Fruit fly (Drosophila melanogaster) whole organism, pupa: ENCODE results near the gene CG1503.

ENCODE experiments used
- CG10348 ChIP-seq: fragments of 200-800 bp; sonication (Bioruptor generic); IDR thresholded peaks from 2 replicates; pipeline ENCODE4 v1.3.6; 2022; ENCODE audit warnings: missing biosample characterization, missing genetic modification characterization
- CG12605 ChIP-seq: fragments of 200-800 bp; sonication (Bioruptor generic); IDR thresholded peaks from 2 replicates; pipeline ENCODE4 v1.3.6; 2022; ENCODE audit warnings: missing biosample characterization, missing genetic modification characterization
- CG13204 ChIP-seq: fragments of 200-800 bp; sonication (Bioruptor generic); optimal IDR thresholded peaks from 2 replicates; lab custom pipeline; 2018; ENCODE audit warnings: missing biosample characterization, mild to moderate bottlenecking, missing genetic modification characterization, moderate library complexity
- CG14655 ChIP-seq: fragments of 200-800 bp; sonication (Bioruptor generic); optimal IDR thresholded peaks from 3 replicates; lab custom pipeline; 2017; ENCODE audit warnings: mild to moderate bottlenecking, missing biosample characterization, missing genetic modification reagents, missing genetic modification characterization
- CG15710 ChIP-seq: fragments of 200-800 bp; sonication (Bioruptor generic); optimal IDR thresholded peaks from 2 replicates; lab custom pipeline; 2018; ENCODE audit warnings: missing biosample characterization, mild to moderate bottlenecking, missing genetic modification characterization, moderate library complexity
- CG17806 ChIP-seq: fragments of 200-800 bp; sonication (Bioruptor generic); optimal IDR thresholded peaks from 2 replicates; lab custom pipeline; 2018; ENCODE audit warnings: missing biosample characterization, mild to moderate bottlenecking, missing genetic modification characterization, moderate library complexity
- CG32121 ChIP-seq: fragments of 200-800 bp; sonication (Bioruptor generic); IDR thresholded peaks from 2 replicates; pipeline ENCODE4 v1.3.6; 2022; ENCODE audit warnings: missing biosample characterization, missing genetic modification characterization
- CG34367 ChIP-seq: fragments of 200-800 bp; sonication (Bioruptor generic); optimal IDR thresholded peaks from 2 replicates; lab custom pipeline; 2018; ENCODE audit warnings: missing biosample characterization, mild to moderate bottlenecking, missing genetic modification characterization
- CG4496 ChIP-seq: fragments of 200-800 bp; sonication (Bioruptor generic); IDR thresholded peaks from 3 replicates; pipeline ENCODE4 v1.3.6; 2022; ENCODE audit warnings: missing biosample characterization, missing genetic modification characterization
- CG8159 ChIP-seq: fragments of 200-800 bp; sonication (Bioruptor generic); optimal IDR thresholded peaks from 3 replicates; lab custom pipeline; 2018; ENCODE audit warnings: missing biosample characterization, mild to moderate bottlenecking, missing genetic modification characterization, moderate library complexity
- CG8301 ChIP-seq: fragments of 200-800 bp; sonication (Bioruptor generic); optimal IDR thresholded peaks from 2 replicates; lab custom pipeline; 2018; ENCODE audit warnings: missing biosample characterization, mild to moderate bottlenecking, missing genetic modification characterization
- CG9948 ChIP-seq: fragments of 200-800 bp; sonication (Bioruptor generic); optimal IDR thresholded peaks from 2 replicates; lab custom pipeline; 2018; ENCODE audit warnings: missing biosample characterization, mild to moderate bottlenecking, missing genetic modification characterization, moderate library complexity
- D1 ChIP-seq: fragments of 200-800 bp; sonication (Bioruptor generic); optimal IDR thresholded peaks from 2 replicates; lab custom pipeline; 2018; ENCODE audit warnings: missing biosample characterization, mild to moderate bottlenecking, missing genetic modification characterization, moderate library complexity
- EcR ChIP-seq: fragments of 200-800 bp; sonication (Bioruptor generic); optimal IDR thresholded peaks from 3 replicates; lab custom pipeline; 2019; ENCODE audit warnings: missing biosample characterization, missing genetic modification characterization, mild to moderate bottlenecking, moderate library complexity, missing genetic modification reagents
- Ets98B ChIP-seq: fragments of 200-800 bp; sonication (Bioruptor generic); IDR thresholded peaks from 2 replicates; pipeline ENCODE4 v1.3.6; 2022; ENCODE audit warnings: missing biosample characterization, missing genetic modification characterization
- Pif1A ChIP-seq: fragments of 200-800 bp; sonication (Bioruptor generic); optimal IDR thresholded peaks from 3 replicates; lab custom pipeline; 2016; ENCODE audit warnings: missing biosample characterization, missing genetic modification characterization
- Pif1B ChIP-seq: fragments of 200-800 bp; sonication (Bioruptor generic); optimal IDR thresholded peaks from 3 replicates; lab custom pipeline; 2016; ENCODE audit warnings: missing biosample characterization, missing genetic modification characterization
- Snoo ChIP-seq: fragments of 200-800 bp; sonication (Bioruptor generic); optimal IDR thresholded peaks from 3 replicates; lab custom pipeline; 2017; ENCODE audit warnings: missing biosample characterization, mild to moderate bottlenecking, missing genetic modification characterization, inconsistent platforms
- fd96Ca ChIP-seq: fragments of 200-800 bp; sonication (Bioruptor generic); IDR thresholded peaks from 3 replicates; pipeline ENCODE4 v1.3.6; 2022; ENCODE audit warnings: missing biosample characterization, missing genetic modification characterization
- gl ChIP-seq: fragments of 200-800 bp; sonication (Bioruptor generic); optimal IDR thresholded peaks from 2 replicates; lab custom pipeline; 2018; ENCODE audit warnings: missing biosample characterization, mild to moderate bottlenecking, missing genetic modification characterization
- rn ChIP-seq: fragments of 200-800 bp; sonication (Bioruptor generic); IDR thresholded peaks from 2 replicates; pipeline ENCODE4 v1.3.6; 2022; ENCODE audit warnings: missing biosample characterization, missing genetic modification characterization

CG1503 gene

DNA sequence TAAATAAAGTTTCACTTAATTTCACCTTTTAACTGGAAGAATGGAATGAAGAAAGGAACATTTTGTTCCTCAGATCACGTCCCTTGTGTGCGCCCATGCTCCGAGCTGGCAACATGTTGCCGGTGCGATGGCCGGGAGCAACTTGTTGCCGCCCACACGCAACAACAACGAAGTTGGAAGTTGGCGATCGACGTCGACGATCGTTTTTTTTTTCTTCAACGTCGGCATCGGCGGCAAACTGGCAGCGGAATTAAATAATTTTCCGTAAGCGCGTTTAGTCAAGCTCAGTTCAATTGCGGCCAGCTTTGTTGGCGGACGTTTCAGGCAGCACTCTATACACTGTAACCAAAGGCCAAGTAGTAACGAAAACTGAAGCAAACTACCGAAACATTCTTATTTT is 17.3 kb upstream of the CG1503 start, which contains the start of gene ldd:
Gene ldd (plus strand): TSS at position 136 of the 400 bp plus-strand sequence.
- TF ChIP-seq CG14655 (GFP tag; lab: Kevin White, UChicago) (no peak), Ets98B (GFP tag; lab: Robert Waterston, UW) (0 out of 2 replicates have a peak, but pooled peaks have one; percentile 7), D1 (tag; lab: Kevin White, UChicago) (no peak), CG10348 (GFP tag; lab: Robert Waterston, UW) (no peak), CG15710 (no peak), Snoo (tag; lab: Kevin White, UChicago) (no peak), CG8159 (tag; lab: Kevin White, UChicago) (no peak), fd96Ca (GFP tag; lab: Robert Waterston, UW) (no peak), Pif1A (GFP tag; lab: Kevin White, UChicago) (no peak), CG9948 (tag; lab: Kevin White, UChicago) (no peak), Pif1B (GFP tag; lab: Kevin White, UChicago) (no peak), CG13204 (GFP tag; lab: Kevin White, UChicago) (peak; percentile 73), EcR (peak; percentile 18), CG12605 (GFP tag; lab: Robert Waterston, UW) (no peak), rn (no peak), CG34367 (tag; lab: Kevin White, UChicago) (no peak), CG32121 (GFP tag; lab: Robert Waterston, UW) (no peak), CG4496 (GFP tag; lab: Robert Waterston, UW) (no peak; the same call in 2 of the 3 replicates), CG8301 (tag; lab: Kevin White, UChicago) (no peak), CG17806 (no peak), gl (tag; lab: Kevin White, UChicago) (no peak)
- TF ChIP-seq, all 21 proteins: peak for 3

DNA sequence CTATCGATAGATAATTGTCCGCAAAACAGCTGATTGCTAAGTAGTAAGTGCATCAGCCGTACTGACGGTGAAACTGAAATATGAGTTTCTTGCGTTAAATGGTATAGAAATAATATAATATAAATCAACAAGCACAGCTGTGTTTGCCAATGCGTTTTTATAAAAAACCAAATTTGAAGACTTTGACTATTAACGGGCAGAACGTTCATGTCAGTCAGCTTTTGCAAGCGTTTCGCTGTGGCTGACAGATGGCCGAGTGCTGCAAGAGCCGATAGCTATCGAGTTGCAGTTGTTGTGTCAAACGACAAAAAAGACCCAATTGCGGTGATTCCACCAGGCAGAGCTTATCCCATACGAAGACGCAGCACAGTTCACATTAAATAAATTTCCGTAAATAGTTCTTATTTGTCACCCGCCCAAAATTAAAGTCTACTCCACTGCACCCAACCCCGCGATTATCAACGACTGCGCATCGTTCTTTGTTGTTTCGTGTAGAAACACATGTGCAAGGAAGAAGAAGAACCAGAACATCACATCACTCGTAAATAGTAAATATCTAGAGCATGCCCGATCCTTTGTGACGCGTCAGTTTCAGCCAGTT is 10.8 kb upstream of the CG1503 start, which contains the start of the genes unc and CG15445:
Gene unc (minus strand): TSS at position 51 of the 601 bp plus-strand sequence.
Gene CG15445 (plus strand): TSS at position 296 of the 601 bp plus-strand sequence.
- TF ChIP-seq CG4496 (GFP tag; lab: Robert Waterston, UW) (no peak), CG10348 (GFP tag; lab: Robert Waterston, UW) (no peak), Snoo (tag; lab: Kevin White, UChicago) (no peak), Pif1B (GFP tag; lab: Kevin White, UChicago) (no peak), gl (tag; lab: Kevin White, UChicago) (no peak), CG32121 (GFP tag; lab: Robert Waterston, UW) (no peak), fd96Ca (GFP tag; lab: Robert Waterston, UW) (no peak), CG15710 (no peak), CG13204 (GFP tag; lab: Kevin White, UChicago) (no peak), CG12605 (GFP tag; lab: Robert Waterston, UW) (no peak), Ets98B (GFP tag; lab: Robert Waterston, UW) (no peak), CG9948 (tag; lab: Kevin White, UChicago) (no peak)

DNA sequence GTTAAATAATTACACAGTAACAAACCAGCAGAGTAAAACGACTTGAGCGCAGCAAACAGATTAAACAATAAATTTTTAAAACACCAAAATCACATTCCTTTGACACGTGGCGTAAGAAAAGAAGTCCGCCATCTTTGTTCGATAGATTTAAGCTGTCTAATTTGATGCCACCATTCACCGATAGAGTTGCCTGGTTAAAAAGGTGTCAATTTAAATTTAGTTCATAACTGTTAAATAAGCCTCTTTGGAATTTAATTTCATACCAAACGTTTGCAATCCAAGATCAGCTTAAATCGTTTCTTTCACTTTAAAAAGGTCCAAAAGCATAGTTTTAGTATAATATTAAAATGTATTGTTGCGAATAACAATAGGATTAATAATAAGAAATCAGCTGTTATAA is 4.1 kb downstream of the CG1503 start, which contains the start of gene CG15446:
Gene CG15446 (minus strand): TSS at position 101 of the 400 bp plus-strand sequence.
- TF ChIP-seq CG15710 (no peak), CG8301 (tag; lab: Kevin White, UChicago) (no peak), Pif1A (GFP tag; lab: Kevin White, UChicago) (no peak), CG14655 (GFP tag; lab: Kevin White, UChicago) (no peak), Snoo (tag; lab: Kevin White, UChicago) (no peak), EcR (no peak)
- TF ChIP-seq, all 21 proteins: peak for 0

DNA sequence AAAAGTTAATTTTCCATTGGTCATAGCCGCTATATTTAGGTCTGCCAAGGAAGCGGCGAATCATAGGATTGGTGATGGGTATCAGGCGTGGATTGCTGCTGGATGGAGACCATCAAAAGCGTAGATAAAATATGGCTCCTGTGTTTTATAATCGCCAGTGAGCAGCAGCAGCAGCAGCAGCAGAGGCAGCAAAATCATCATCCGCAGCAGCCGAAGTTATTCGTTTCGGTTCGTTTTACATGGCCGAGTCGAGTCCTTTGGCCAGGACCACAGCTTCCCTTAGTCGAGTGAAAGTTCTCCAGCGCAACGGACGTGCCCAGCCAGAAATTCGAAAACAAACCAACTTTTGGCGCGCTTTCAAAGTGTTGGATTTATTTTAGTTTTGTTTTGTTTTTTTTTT is 12.6 kb downstream of the CG1503 start, which contains the start of gene stg1:
Gene stg1 (plus strand): TSS at position 301 of the 400 bp plus-strand sequence.
- TF ChIP-seq CG15710: no peak
- TF ChIP-seq fd96Ca (GFP tag; lab: Robert Waterston, UW): no peak

- TF ChIP-seq D1 (tag; lab: Kevin White, UChicago): no peak
- TF ChIP-seq CG17806: no peak
- peak; percentile 50; the same call in 1 of the 3 replicates for TF ChIP-seq CG4496 (GFP tag; lab: Robert Waterston, UW)
- no peak for TF ChIP-seq EcR
- no peak for TF ChIP-seq CG8159 (tag; lab: Kevin White, UChicago)
Measured at dm6 chrX:21083246-21083645, 22.9 kb downstream of the CG1503 start.

DNA sequence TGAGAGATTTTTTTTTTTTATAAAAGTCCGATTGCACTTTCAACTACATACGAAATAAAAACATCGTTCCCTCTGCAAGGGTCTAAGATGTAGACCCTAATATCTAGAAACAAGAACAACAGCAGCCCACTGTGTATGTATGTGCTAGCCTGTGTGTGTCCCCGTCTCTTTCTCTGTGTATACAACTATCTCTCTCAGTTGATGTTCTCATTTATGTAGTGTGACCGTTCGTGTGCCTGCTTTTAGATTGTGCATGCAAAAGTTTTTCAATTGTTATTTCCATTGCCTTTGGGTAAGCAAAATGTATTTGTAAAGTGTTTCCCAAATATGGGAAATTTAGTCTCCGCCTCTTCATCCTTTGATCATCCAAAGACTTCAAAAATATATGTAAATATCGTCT is 25.8 kb downstream of the CG1503 start:
- TF ChIP-seq Pif1B (GFP tag; lab: Kevin White, UChicago) (no peak), fd96Ca (GFP tag; lab: Robert Waterston, UW) (no peak), Ets98B (GFP tag; lab: Robert Waterston, UW) (no peak), EcR (no peak), Pif1A (GFP tag; lab: Kevin White, UChicago) (no peak)

DNA sequence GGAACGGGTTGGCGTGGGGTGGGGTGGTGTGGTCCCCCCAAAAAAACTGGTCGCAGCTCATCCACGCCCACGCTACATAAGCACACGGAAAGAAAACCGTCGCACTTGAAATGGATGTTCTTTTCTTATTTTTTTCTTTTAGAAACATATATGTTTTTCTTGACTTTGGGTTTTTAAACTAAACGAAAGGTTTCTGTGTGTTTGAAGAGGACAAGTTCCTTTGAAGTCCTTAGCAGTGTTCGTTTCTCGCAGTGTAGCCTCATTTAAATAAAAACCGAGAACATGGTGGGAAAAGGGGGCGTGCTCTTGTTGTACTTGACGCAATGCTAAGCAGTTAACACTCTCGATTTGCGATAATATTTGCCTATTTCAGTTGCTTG is 31.9 kb downstream of the CG1503 start:
- TF ChIP-seq CG8159 (tag; lab: Kevin White, UChicago) (peak; percentile 48), Ets98B (GFP tag; lab: Robert Waterston, UW) (peak; percentile 77), CG34367 (tag; lab: Kevin White, UChicago) (peak; percentile 10), CG32121 (GFP tag; lab: Robert Waterston, UW) (peak; percentile 76), CG15710 (peak; percentile 39), fd96Ca (GFP tag; lab: Robert Waterston, UW) (peak; percentile 87), CG17806 (peak; percentile 61), rn (no peak), CG4496 (GFP tag; lab: Robert Waterston, UW) (peak; percentile 89), CG13204 (GFP tag; lab: Kevin White, UChicago) (no peak), CG10348 (GFP tag; lab: Robert Waterston, UW) (no peak), CG9948 (tag; lab: Kevin White, UChicago) (peak; percentile 57), Pif1B (GFP tag; lab: Kevin White, UChicago) (peak; percentile 54), gl (tag; lab: Kevin White, UChicago) (no peak), CG8301 (tag; lab: Kevin White, UChicago) (peak; percentile 69), D1 (tag; lab: Kevin White, UChicago) (no peak), Pif1A (GFP tag; lab: Kevin White, UChicago) (peak; percentile 70), CG14655 (GFP tag; lab: Kevin White, UChicago) (peak; percentile 75), EcR (no peak), Snoo (tag; lab: Kevin White, UChicago) (peak; percentile 37), CG12605 (GFP tag; lab: Robert Waterston, UW) (peak; percentile 59)
- TF ChIP-seq, all 21 proteins: peak for 15
